Fruit fly (Drosophila melanogaster) whole organism: ENCODE results near the gene ZnT77C.

Experiments used
- CG8478 ChIP-seq: fragments of >200 bp; optimal IDR thresholded peaks from 2 replicates; lab custom pipeline; 2018; ENCODE audit warnings: inconsistent platforms
- Dll ChIP-seq: fragments of >200 bp; optimal IDR thresholded peaks from 2 replicates; lab custom pipeline; 2017
- pan ChIP-seq: fragments of >200 bp; optimal IDR thresholded peaks from 2 replicates; lab custom pipeline; 2017

DNA sequence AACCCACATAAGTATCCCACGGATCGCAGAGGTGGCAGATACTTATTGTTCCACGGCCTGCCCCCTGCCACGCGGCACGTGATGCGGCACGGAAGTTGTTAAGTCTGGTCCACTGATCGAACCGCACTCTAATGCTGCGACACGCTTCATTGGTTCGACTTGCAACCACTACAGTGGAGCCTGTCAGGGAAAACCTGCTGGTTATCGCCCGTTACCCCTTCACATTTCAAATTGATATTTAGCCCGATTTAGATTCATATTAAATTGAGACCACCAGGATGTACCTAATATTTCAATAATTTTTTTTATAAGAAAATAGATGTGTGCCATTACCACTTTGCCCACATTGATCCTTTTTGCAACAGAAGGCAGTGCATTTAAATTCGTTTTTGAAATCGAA lies 47.4 kb downstream of the ZnT77C start:
- TF ChIP-seq pan, result no peak
- TF ChIP-seq CG8478 (lab: Kevin White, UChicago), result no peak
- TF ChIP-seq Dll (lab: Kevin White, UChicago), result no peak
